Worm (Caenorhabditis elegans) whole organism, young adult: ENCODE data around the gene Y110A2AL.5.

Experiments used
- ama-1 ChIP-seq, 3 experiments: fragments of 150-350 bp in 1 of 3; sonication (generic microtip) in 2 of 3; optimal IDR thresholded peaks; 2 replicates each; lab custom pipeline; 2014 to 2018; ENCODE audit warnings: missing biosample characterization in 2 of 3, missing genetic modification characterization in 2 of 3, missing genetic modification reagents in 2 of 3
- mxl-1 ChIP-seq: sonication (generic microtip); optimal IDR thresholded peaks from 2 replicates; lab custom pipeline; 2016; ENCODE audit warnings: missing genetic modification characterization, missing compliant biosample characterization
- pha-4 ChIP-seq: fragments of 150-350 bp; sonication (generic microtip); optimal IDR thresholded peaks from 2 replicates; lab custom pipeline; 2014; ENCODE audit warnings: missing biosample characterization, missing genetic modification reagents, missing genetic modification characterization
- snpc-3.4 ChIP-seq: sonication (generic microtip); optimal IDR thresholded peaks from 2 replicates; lab custom pipeline; 2017; ENCODE audit warnings: missing genetic modification characterization, mild to moderate bottlenecking, missing compliant biosample characterization, antibody characterized with exemption, moderate library complexity, missing genotype, missing genetic modification reagents
- sptf-2 ChIP-seq: fragments of 200-800 bp; sonication (Bioruptor generic); optimal IDR thresholded peaks from 2 replicates; lab custom pipeline; 2018; ENCODE audit warnings: mild to moderate bottlenecking, missing genetic modification characterization, missing compliant biosample characterization
- ztf-22 ChIP-seq: fragments of 200-800 bp; sonication (Bioruptor generic); optimal IDR thresholded peaks from 2 replicates; lab custom pipeline; 2018; ENCODE audit warnings: mild to moderate bottlenecking, missing genetic modification characterization, moderate library complexity, missing compliant biosample characterization

ce11 chrII:2913505-2913904 is 49.2 kb downstream of the Y110A2AL.5 start, which contains the start of gene ubc-15:
- TF ChIP-seq snpc-3.4 (tag; lab: Kevin White, UChicago), result no peak
- no peak for TF ChIP-seq ama-1 (optimal IDR thresholded peaks at IDR 0.05; lab: Kevin White, UChicago)
- TF ChIP-seq ama-1 (GFP tag; optimal IDR thresholded peaks at IDR 0.05; lab: Kevin White, UChicago), result no peak
- no peak for TF ChIP-seq mxl-1 (tag; lab: Kevin White, UChicago)
- TF ChIP-seq sptf-2 (GFP tag; lab: Kevin White, UChicago), result no peak
- TF ChIP-seq pha-4 (tag; lab: Kevin White, UChicago), result no peak
- no peak for TF ChIP-seq ztf-22
